Worm (Caenorhabditis elegans): Measurements from ENCODE around the gene athp-1.

The athp-1 gene

DNA sequence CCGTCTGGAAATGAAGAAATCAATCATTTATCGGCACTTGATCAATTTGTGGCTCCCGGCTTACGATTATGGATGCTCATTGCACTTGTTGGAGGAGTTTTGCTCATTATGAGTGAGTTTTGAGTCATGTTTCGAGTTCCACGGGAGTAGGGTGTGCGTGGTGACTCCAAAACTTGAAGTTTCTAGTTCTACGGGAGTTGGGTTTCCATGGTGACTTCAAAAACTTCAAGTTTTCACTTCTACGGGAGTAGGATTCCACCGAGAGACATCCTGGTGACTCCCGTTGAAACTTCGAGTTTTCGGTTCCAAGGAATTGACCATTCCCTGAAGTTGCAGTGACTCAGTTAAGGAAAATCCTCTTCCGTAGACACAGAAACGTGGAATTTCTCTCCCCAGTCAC is 24.7 kb upstream of the athp-1 start:
- TF ChIP-seq che-1 (tag; optimal IDR thresholded peaks at IDR 0.05): no peak
- peak; percentile 93 for TF ChIP-seq F13H6.1 (tag; optimal IDR thresholded peaks at IDR 0.05)
- TF ChIP-seq fax-1 (tag; optimal IDR thresholded peaks at IDR 0.05): peak; percentile 95
- peak; percentile 85 for TF ChIP-seq ztf-16 (tag; optimal IDR thresholded peaks at IDR 0.05)
- TF ChIP-seq K02D7.2 (tag; optimal IDR thresholded peaks at IDR 0.05): no peak
- peak; percentile 86 for TF ChIP-seq ahr-1 (tag; optimal IDR thresholded peaks at IDR 0.05)
- peak; percentile 85 for TF ChIP-seq hlh-6 (tag; optimal IDR thresholded peaks at IDR 0.05)
- TF ChIP-seq hlh-15 (tag; optimal IDR thresholded peaks at IDR 0.05): no peak
- peak; percentile 91 for TF ChIP-seq ceh-34 (tag; optimal IDR thresholded peaks at IDR 0.05)
- no peak for TF ChIP-seq ama-1 (optimal IDR thresholded peaks at IDR 0.05)
- peak; percentile 93 for TF ChIP-seq zip-5 (tag; optimal IDR thresholded peaks at IDR 0.05)
- peak; percentile 58 for TF ChIP-seq pha-2 (tag; optimal IDR thresholded peaks at IDR 0.05)
- TF ChIP-seq tbx-2 (tag; optimal IDR thresholded peaks at IDR 0.05): peak; percentile 98
- TF ChIP-seq C08G9.2 (tag; optimal IDR thresholded peaks at IDR 0.05): peak; percentile 99
- TF ChIP-seq npax-4 (tag; optimal IDR thresholded peaks at IDR 0.05): no peak
- TF ChIP-seq rnt-1 (tag; optimal IDR thresholded peaks at IDR 0.05): peak; percentile 95
- no peak for TF ChIP-seq lin-11 (tag; optimal IDR thresholded peaks at IDR 0.05)
- TF ChIP-seq K09A11.1 (tag; optimal IDR thresholded peaks at IDR 0.05; ENCODE audit: insufficient read depth): no peak
- no peak for TF ChIP-seq hlh-30 (tag; optimal IDR thresholded peaks at IDR 0.05; ENCODE audit: insufficient read depth)
- no peak for TF ChIP-seq pros-1 (tag; optimal IDR thresholded peaks at IDR 0.05)
- TF ChIP-seq ets-4 (tag; optimal IDR thresholded peaks at IDR 0.05): peak; percentile 93
- no peak for TF ChIP-seq pax-1 (tag; optimal IDR thresholded peaks at IDR 0.05)
- TF ChIP-seq fkh-10 (GFP tag; optimal IDR thresholded peaks at IDR 0.05): no peak
- peak; percentile 53 for TF ChIP-seq ceh-19 (GFP tag; optimal IDR thresholded peaks at IDR 0.05)
- TF ChIP-seq fkh-6 (tag; optimal IDR thresholded peaks at IDR 0.05): peak; percentile 73
- peak; percentile 56 for TF ChIP-seq C38D4.7 (GFP tag; optimal IDR thresholded peaks at IDR 0.05)
- TF ChIP-seq ceh-9 (tag; optimal IDR thresholded peaks at IDR 0.05): no peak
- peak; percentile 95 for TF ChIP-seq dmd-4 (tag; optimal IDR thresholded peaks at IDR 0.05; ENCODE audit: borderline replicate concordance)
- TF ChIP-seq nfya-1 (tag; optimal IDR thresholded peaks at IDR 0.05): no peak
- TF ChIP-seq ceh-18 (tag; optimal IDR thresholded peaks at IDR 0.05): peak; percentile 21
- TF ChIP-seq unc-3 (GFP tag; conservative IDR thresholded peaks at IDR 0.05): no peak
- peak; percentile 49 for TF ChIP-seq unc-3 (tag; optimal IDR thresholded peaks at IDR 0.05)
- TF ChIP-seq nhr-232 (tag; optimal IDR thresholded peaks at IDR 0.05): peak; percentile 2
- no peak for TF ChIP-seq pha-4 (tag; optimal IDR thresholded peaks at IDR 0.05)
- TF ChIP-seq ref-2 (tag; optimal IDR thresholded peaks at IDR 0.05): peak; percentile 95
- TF ChIP-seq hlh-8 (tag; optimal IDR thresholded peaks at IDR 0.05): peak; percentile 88
- TF ChIP-seq Y22D7AL.16 (tag; optimal IDR thresholded peaks at IDR 0.05): peak; percentile 46
- TF ChIP-seq nhr-11 (tag; optimal IDR thresholded peaks at IDR 0.05): no peak
- TF ChIP-seq unc-55 (GFP tag; optimal IDR thresholded peaks at IDR 0.05): no peak
- TF ChIP-seq odd-2 (tag; optimal IDR thresholded peaks at IDR 0.05): no peak
- TF ChIP-seq elt-2 (tag; optimal IDR thresholded peaks at IDR 0.05): peak; percentile 84
- peak; percentile 96 for TF ChIP-seq ceh-14 (tag; optimal IDR thresholded peaks at IDR 0.05)
- no peak for TF ChIP-seq pat-9 (tag; optimal IDR thresholded peaks at IDR 0.05)
- peak; percentile 93 for TF ChIP-seq elt-4 (tag; optimal IDR thresholded peaks at IDR 0.05)
- peak; percentile 15 for TF ChIP-seq eyg-1 (tag; optimal IDR thresholded peaks at IDR 0.05)
- no peak for TF ChIP-seq ceh-24 (tag; optimal IDR thresholded peaks at IDR 0.05)
- peak; percentile 99 for TF ChIP-seq ceh-31 (tag; optimal IDR thresholded peaks at IDR 0.05)
- no peak for TF ChIP-seq unc-42 (tag; optimal IDR thresholded peaks at IDR 0.05)
- peak; percentile 97 for TF ChIP-seq ceh-2 (tag; optimal IDR thresholded peaks at IDR 0.05)
- no peak for TF ChIP-seq sox-2 (GFP tag; IDR thresholded peaks at IDR 0.05)
- peak; percentile 95 for TF ChIP-seq tbx-7 (tag; optimal IDR thresholded peaks at IDR 0.05)
- no peak for TF ChIP-seq ceh-30 (tag; optimal IDR thresholded peaks at IDR 0.05)
- peak; percentile 0 for TF ChIP-seq gmeb-2 (tag; optimal IDR thresholded peaks at IDR 0.05)
- TF ChIP-seq lim-6 (tag; optimal IDR thresholded peaks at IDR 0.05): peak; percentile 94
